Worm (Caenorhabditis elegans) whole organism, L4 larva: Measurements from ENCODE around the gene mdt-9.

Experiments used
- F26F4.8 ChIP-seq: fragments of 200-800 bp; sonication (Bioruptor generic); conservative IDR thresholded peaks from 2 replicates; pipeline ENCODE4 v1.3.6; 2022; ENCODE audit warnings: missing genetic modification characterization, missing compliant biosample characterization
- fkh-10 ChIP-seq: fragments of 150-350 bp; optimal IDR thresholded peaks from 2 replicates; lab custom pipeline; 2014; ENCODE audit warnings: missing biosample characterization, missing genetic modification reagents, missing genetic modification characterization

- no peak for TF ChIP-seq F26F4.8 (GFP tag; lab: Robert Waterston, UW)
- no peak for TF ChIP-seq fkh-10 (GFP tag; lab: Kevin White, UChicago)
Observed at ce11 chrIV:13400456-13401364, 14.5 kb downstream of the mdt-9 start, which contains the start of the genes memi-2 and cyp-31A5.
